Worm (Caenorhabditis elegans) whole organism, L4/young adult: Measurements from ENCODE around the gene H08M01.1.

Experiments used
- W03F9.2 ChIP-seq: fragments of 150-350 bp; optimal IDR thresholded peaks from 2 replicates; lab custom pipeline; 2014; ENCODE audit warnings: missing biosample characterization, missing genetic modification characterization
- dao-5 ChIP-seq: sonication (generic microtip); optimal IDR thresholded peaks from 2 replicates; lab custom pipeline; 2016; ENCODE audit warnings: missing genotype, missing genetic modification characterization, moderate library complexity, missing compliant biosample characterization
- him-1 ChIP-seq: sonication (generic microtip); optimal IDR thresholded peaks from 2 replicates; lab custom pipeline; 2016; ENCODE audit warnings: missing genotype, missing genetic modification reagents, missing genetic modification characterization, missing compliant biosample characterization

H08M01.1 gene

ce11 chrIV:13860459-13860858 is 24.3 kb upstream of the H08M01.1 start:
- TF ChIP-seq W03F9.2 (tag; lab: Kevin White, UChicago) (no peak), him-1 (tag; lab: Kevin White, UChicago) (no peak), dao-5 (tag; lab: Kevin White, UChicago) (no peak)

DNA sequence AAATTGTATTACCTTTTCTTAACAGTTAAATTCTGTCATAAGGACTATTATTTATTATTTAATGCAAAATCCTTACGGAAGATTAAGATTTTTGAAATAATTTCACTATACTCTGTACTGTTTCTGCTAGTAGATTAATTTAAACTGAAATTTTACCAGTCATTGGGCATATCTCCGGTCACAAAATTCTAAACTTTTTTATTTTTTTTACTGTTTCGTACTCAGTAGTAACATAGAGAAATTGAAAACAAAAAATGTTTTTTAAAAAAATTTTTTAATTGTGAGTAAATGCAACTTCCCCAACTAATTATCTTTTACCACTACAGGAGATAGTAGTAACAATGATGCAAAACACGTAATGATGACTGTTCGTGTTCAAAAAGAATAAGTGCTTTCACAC is 2.1 kb upstream of the H08M01.1 start:
- TF ChIP-seq dao-5 (tag; lab: Kevin White, UChicago) (no peak), W03F9.2 (tag; lab: Kevin White, UChicago) (no peak), him-1 (tag; lab: Kevin White, UChicago) (no peak)

ce11 chrIV:13834394-13835129 is 1.6 kb downstream of the H08M01.1 start:
- no peak for TF ChIP-seq him-1 (tag; lab: Kevin White, UChicago)
- TF ChIP-seq dao-5 (tag; lab: Kevin White, UChicago): no peak
- no peak for TF ChIP-seq W03F9.2 (tag; lab: Kevin White, UChicago)

DNA sequence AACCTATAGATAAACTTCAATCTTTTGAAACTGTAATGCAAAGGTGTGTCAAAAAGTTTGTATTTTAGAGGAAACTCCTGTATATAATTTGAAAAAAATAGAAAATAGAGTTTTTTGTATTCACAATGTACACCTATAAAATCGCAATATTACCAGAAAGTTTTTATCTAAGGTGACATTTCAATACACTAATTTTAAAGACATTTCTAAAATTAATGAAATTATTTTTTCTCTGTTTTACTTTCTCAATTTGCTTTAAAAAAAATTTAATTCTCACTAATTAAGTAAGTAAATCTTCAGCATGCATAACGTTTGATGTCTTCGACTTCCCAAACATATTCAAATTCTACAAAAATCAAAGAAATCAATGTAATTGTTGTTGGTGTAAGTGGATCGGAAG is 8.6 kb downstream of the H08M01.1 start, which contains the start of gene rga-5:
Gene rga-5 (plus strand): TSS at position 301 of the 400 bp plus-strand sequence.
- no peak for TF ChIP-seq him-1 (tag; lab: Kevin White, UChicago)
- TF ChIP-seq W03F9.2 (tag; lab: Kevin White, UChicago): no peak
- TF ChIP-seq dao-5 (tag; lab: Kevin White, UChicago): no peak

DNA sequence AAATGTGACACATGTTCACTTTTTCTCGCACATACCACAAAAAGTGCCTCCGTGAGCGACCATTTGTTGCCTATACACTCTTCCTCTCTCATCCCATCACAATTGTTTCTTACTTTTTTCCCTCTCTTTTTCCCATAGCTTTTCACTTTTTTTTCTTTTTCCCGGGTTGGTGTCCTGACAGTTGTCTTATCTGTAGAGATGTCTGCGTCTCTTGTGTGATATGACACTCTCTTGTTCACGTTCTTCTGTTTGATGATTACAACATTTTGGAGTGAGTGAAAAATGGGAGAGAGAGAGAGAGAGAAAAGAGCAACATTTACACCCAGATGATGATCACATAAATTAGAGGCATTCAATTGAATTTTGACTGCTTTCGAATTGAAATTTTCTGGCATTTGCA is 9.8 kb downstream of the H08M01.1 start:
- TF ChIP-seq him-1 (tag; lab: Kevin White, UChicago): no peak
- TF ChIP-seq W03F9.2 (tag; lab: Kevin White, UChicago): peak; percentile 46
- no peak for TF ChIP-seq dao-5 (tag; lab: Kevin White, UChicago)

ce11 chrIV:13820862-13821261 is 15.3 kb downstream of the H08M01.1 start, which contains the start of gene Y45F10D.15:
Y45F10D.15 (minus strand) TSS chrIV:13820962.
- no peak for TF ChIP-seq him-1 (tag; lab: Kevin White, UChicago)
- TF ChIP-seq dao-5 (tag; lab: Kevin White, UChicago): no peak
- TF ChIP-seq W03F9.2 (tag; lab: Kevin White, UChicago): no peak

DNA sequence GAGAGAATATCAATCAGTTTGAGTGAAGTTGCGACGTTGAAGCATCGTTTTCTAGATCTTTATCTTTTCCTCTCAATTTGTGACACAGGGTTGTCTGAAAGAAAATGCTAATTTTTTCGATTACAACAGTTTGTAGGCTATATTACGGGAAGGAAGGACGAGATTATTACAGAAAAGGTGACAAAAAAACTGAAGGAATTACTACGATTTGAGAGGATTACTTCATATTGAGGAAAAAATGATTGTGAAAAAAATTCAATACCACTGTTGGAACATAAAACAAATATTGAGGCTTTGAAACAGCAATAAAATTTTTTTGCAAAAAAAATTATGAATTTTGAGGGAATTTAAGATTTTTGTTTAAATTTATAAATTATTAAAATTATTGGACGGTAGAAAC is 28.5 kb downstream of the H08M01.1 start, which contains the start of gene Y45F10D.14:
Gene Y45F10D.14 (minus strand): TSS at position 101 of the 400 bp plus-strand sequence.
- TF ChIP-seq him-1 (tag; lab: Kevin White, UChicago): no peak
- TF ChIP-seq dao-5 (tag; lab: Kevin White, UChicago): no peak
- TF ChIP-seq W03F9.2 (tag; lab: Kevin White, UChicago): no peak

- no peak for TF ChIP-seq W03F9.2 (tag; lab: Kevin White, UChicago)
- TF ChIP-seq him-1 (tag; lab: Kevin White, UChicago): no peak
- no peak for TF ChIP-seq dao-5 (tag; lab: Kevin White, UChicago)
Observed at ce11 chrIV:13797859-13798374, 38.3 kb downstream of the H08M01.1 start, which contains the start of gene Y45F10D.6. Y45F10D.6 (minus strand) TSS chrIV:13797909.

ce11 chrIV:13795249-13795909 is 40.8 kb downstream of the H08M01.1 start:
- TF ChIP-seq W03F9.2 (tag; lab: Kevin White, UChicago) (no peak), dao-5 (tag; lab: Kevin White, UChicago) (no peak), him-1 (tag; lab: Kevin White, UChicago) (no peak)

DNA sequence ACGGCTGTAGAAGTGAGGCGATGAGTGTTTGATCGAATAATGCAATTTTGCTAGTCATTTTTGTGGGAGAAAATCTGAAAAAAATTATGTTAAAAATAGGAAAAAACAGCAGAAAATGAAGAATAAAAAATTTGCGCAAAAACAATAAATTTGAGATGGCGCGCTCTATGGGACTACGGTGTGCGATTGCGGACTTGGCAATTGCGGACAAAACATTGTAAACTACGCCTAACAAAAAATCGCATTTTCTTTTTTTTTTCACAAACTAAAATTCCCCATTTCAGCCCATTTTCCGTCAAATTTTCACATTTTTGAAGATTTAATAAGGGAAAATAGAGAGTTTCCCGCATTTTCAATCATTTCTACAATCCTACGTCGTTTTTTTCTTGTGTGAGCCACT is 47.5 kb downstream of the H08M01.1 start, which contains the start of the genes sas-6 and Y45F10D.7:
Gene sas-6 (minus strand): TSS at position 80 of the 400 bp plus-strand sequence.
Gene Y45F10D.7 (plus strand): TSS at position 256 of the 400 bp plus-strand sequence.
- TF ChIP-seq dao-5 (tag; lab: Kevin White, UChicago): no peak
- peak; percentile 43 for TF ChIP-seq W03F9.2 (tag; lab: Kevin White, UChicago)

DNA sequence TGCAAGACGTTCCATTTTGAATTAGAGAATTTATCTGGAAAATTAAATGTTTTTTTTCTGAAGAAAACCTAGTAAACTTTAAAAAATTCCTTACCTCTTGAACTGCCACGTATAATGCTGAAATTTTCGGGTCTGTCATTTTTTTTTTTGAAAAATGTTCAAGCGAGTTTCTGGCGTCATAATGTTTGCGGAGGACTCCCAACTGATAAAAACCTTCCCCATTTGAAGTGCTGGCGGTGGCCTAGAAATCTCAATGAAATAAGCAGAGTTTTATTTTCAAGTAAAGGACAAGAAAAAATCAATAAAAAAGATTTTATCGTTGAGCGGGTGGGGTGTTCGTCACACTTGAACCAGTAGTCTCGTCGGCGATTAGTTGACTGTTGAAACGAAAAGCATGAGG is 49.5 kb downstream of the H08M01.1 start, which contains the start of gene icap-1:
Gene icap-1 (minus strand): TSS at position 272 of the 400 bp plus-strand sequence.
- no peak for TF ChIP-seq W03F9.2 (tag; lab: Kevin White, UChicago)
- TF ChIP-seq dao-5 (tag; lab: Kevin White, UChicago): no peak

DNA sequence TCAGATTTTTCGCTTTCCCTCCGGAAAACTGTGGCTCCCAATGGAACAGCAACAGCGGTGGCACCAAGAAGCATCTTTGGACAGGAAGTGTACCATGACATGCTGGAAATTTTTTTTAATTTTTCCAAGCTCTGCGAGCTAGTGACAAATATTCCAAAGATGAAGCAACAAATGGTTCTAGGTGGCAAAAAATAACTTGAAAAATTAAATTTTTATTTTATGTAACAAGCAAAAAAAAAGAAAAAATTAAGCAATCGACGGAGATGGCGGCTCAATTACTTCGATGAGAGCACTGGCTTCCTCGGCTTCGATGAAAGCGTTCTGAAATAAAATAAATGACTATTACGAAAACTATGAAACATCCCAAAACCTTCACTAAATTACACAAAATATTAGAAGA is 50.6 kb downstream of the H08M01.1 start, which contains the start of gene lact-9:
Gene lact-9 (minus strand): TSS at position 101 of the 400 bp plus-strand sequence.
- TF ChIP-seq him-1 (tag; lab: Kevin White, UChicago) (no peak), dao-5 (tag; lab: Kevin White, UChicago) (no peak), W03F9.2 (tag; lab: Kevin White, UChicago) (no peak)

ce11 chrIV:13784774-13785173 is 51.4 kb downstream of the H08M01.1 start:
- TF ChIP-seq dao-5 (tag; lab: Kevin White, UChicago) (no peak), W03F9.2 (tag; lab: Kevin White, UChicago) (no peak), him-1 (tag; lab: Kevin White, UChicago) (no peak)
